Fruit fly (Drosophila melanogaster) whole organism, adult: ENCODE results near the gene CG12531.

Experiments used
- CG11617 ChIP-seq: fragments of 200-800 bp; sonication (Bioruptor generic); optimal IDR thresholded peaks from 2 replicates; lab custom pipeline; 2017; ENCODE audit warnings: mild to moderate bottlenecking, missing biosample characterization, missing genetic modification reagents, missing genetic modification characterization
- CG12768 ChIP-seq: fragments of 200-800 bp; sonication (Bioruptor generic); optimal IDR thresholded peaks from 2 replicates; lab custom pipeline; 2017; ENCODE audit warnings: missing biosample characterization, missing genetic modification characterization, mild to moderate bottlenecking, moderate library complexity, missing genetic modification reagents
- CG14711 ChIP-seq: fragments of 200-800 bp; sonication (Bioruptor generic); optimal IDR thresholded peaks from 2 replicates; lab custom pipeline; 2018; ENCODE audit warnings: missing biosample characterization, mild to moderate bottlenecking, missing genetic modification characterization, moderate library complexity
- CG1620 ChIP-seq: fragments of 200-800 bp; sonication (Bioruptor generic); optimal IDR thresholded peaks from 2 replicates; lab custom pipeline; 2016; ENCODE audit warnings: missing biosample characterization, missing genetic modification characterization
- CG33017 ChIP-seq: fragments of 200-800 bp; sonication (Bioruptor generic); optimal IDR thresholded peaks from 2 replicates; lab custom pipeline; 2018; ENCODE audit warnings: missing biosample characterization, mild to moderate bottlenecking, missing genetic modification characterization, moderate library complexity
- CG5204 ChIP-seq: fragments of 200-800 bp; sonication (Bioruptor generic); optimal IDR thresholded peaks from 2 replicates; lab custom pipeline; 2016; ENCODE audit warnings: missing biosample characterization, missing genetic modification characterization
- CG7045 ChIP-seq: fragments of 200-800 bp; sonication (Bioruptor generic); optimal IDR thresholded peaks from 2 replicates; lab custom pipeline; 2017; ENCODE audit warnings: missing biosample characterization, mild to moderate bottlenecking, missing genetic modification characterization
- CG7101 ChIP-seq: fragments of 200-800 bp; sonication (Bioruptor generic); optimal IDR thresholded peaks from 2 replicates; lab custom pipeline; 2018; ENCODE audit warnings: missing biosample characterization, mild to moderate bottlenecking, missing genetic modification characterization, moderate library complexity
- Clk ChIP-seq: fragments of 200-800 bp; sonication (Bioruptor generic); optimal IDR thresholded peaks from 2 replicates; lab custom pipeline; 2017; ENCODE audit warnings: missing biosample characterization, missing genetic modification characterization
- Crg-1 ChIP-seq: fragments of 200-800 bp; sonication (Bioruptor generic); optimal IDR thresholded peaks from 2 replicates; lab custom pipeline; 2016; ENCODE audit warnings: missing biosample characterization, missing genetic modification characterization
- Hr96 ChIP-seq: fragments of 200-800 bp; sonication (Bioruptor generic); optimal IDR thresholded peaks from 2 replicates; lab custom pipeline; 2016; ENCODE audit warnings: missing biosample characterization, missing genetic modification characterization
- Mnt ChIP-seq: fragments of 200-800 bp; sonication (Bioruptor generic); optimal IDR thresholded peaks from 2 replicates; lab custom pipeline; 2016; ENCODE audit warnings: missing biosample characterization, mild to moderate bottlenecking, missing genetic modification characterization
- bab1 ChIP-seq: fragments of 200-800 bp; sonication (Bioruptor generic); optimal IDR thresholded peaks from 3 replicates; lab custom pipeline; 2019; ENCODE audit warnings: missing biosample characterization, mild to moderate bottlenecking, missing genetic modification characterization, moderate library complexity
- cic ChIP-seq: fragments of 200-800 bp; sonication (Bioruptor generic); optimal IDR thresholded peaks from 2 replicates; lab custom pipeline; 2017; ENCODE audit warnings: missing biosample characterization, mild to moderate bottlenecking, missing genetic modification characterization, moderate library complexity
- cnc ChIP-seq, 2 experiments: fragments of >200 bp; optimal IDR thresholded peaks; 2 replicates each; lab custom pipeline; 2017
- kay ChIP-seq: fragments of 200-800 bp; sonication (Bioruptor generic); peaks from one replicate; lab custom pipeline; 2016; ENCODE audit warnings: missing biosample characterization, missing genetic modification characterization, borderline replicate concordance
- ovo ChIP-seq: fragments of 200-800 bp; sonication (Bioruptor generic); optimal IDR thresholded peaks from 2 replicates; lab custom pipeline; 2016; ENCODE audit warnings: missing biosample characterization, missing genetic modification characterization
- pad ChIP-seq: fragments of 200-800 bp; sonication (Bioruptor generic); optimal IDR thresholded peaks from 3 replicates; lab custom pipeline; 2017; ENCODE audit warnings: missing biosample characterization, missing genetic modification characterization, mild to moderate bottlenecking, moderate library complexity, missing genetic modification reagents
- tj ChIP-seq: fragments of 200-800 bp; sonication (Bioruptor generic); optimal IDR thresholded peaks from 3 replicates; lab custom pipeline; 2017; ENCODE audit warnings: missing biosample characterization, mild to moderate bottlenecking, missing genetic modification characterization, moderate library complexity
- toe ChIP-seq: fragments of 200-800 bp; sonication (Bioruptor generic); optimal IDR thresholded peaks from 2 replicates; lab custom pipeline; 2016; ENCODE audit warnings: missing biosample characterization, missing genetic modification characterization

The CG12531 gene

dm6 chrX:19773734-19774702, 55.3 kb downstream of the CG12531 start:
- TF ChIP-seq CG7045 (GFP tag; lab: Kevin White, UChicago): no peak
- TF ChIP-seq CG11617: no peak
- no peak for TF ChIP-seq Clk
- no peak for TF ChIP-seq Hr96
- no peak for TF ChIP-seq CG12768 (GFP tag; lab: Kevin White, UChicago)
- TF ChIP-seq Crg-1 (GFP tag; lab: Kevin White, UChicago): no peak
- no peak for TF ChIP-seq bab1
- TF ChIP-seq CG14711 (tag; lab: Kevin White, UChicago): no peak
- TF ChIP-seq Mnt (GFP tag; lab: Kevin White, UChicago): no peak
- TF ChIP-seq CG33017 (tag; lab: Kevin White, UChicago): no peak
- no peak for TF ChIP-seq CG5204 (GFP tag; lab: Kevin White, UChicago)
- TF ChIP-seq kay (GFP tag; lab: Kevin White, UChicago): no peak
- TF ChIP-seq CG1620: no peak
- TF ChIP-seq cic (GFP tag; lab: Kevin White, UChicago): no peak
- no peak for TF ChIP-seq toe (GFP tag; lab: Kevin White, UChicago)
- TF ChIP-seq CG7101: no peak
- TF ChIP-seq pad (GFP tag; lab: Kevin White, UChicago): no peak
- TF ChIP-seq ovo (GFP tag; lab: Kevin White, UChicago): no peak
- TF ChIP-seq cnc (optimal IDR thresholded peaks at IDR 0.05; lab: Kevin White, UChicago): no peak
- no peak for TF ChIP-seq tj (GFP tag; lab: Kevin White, UChicago)

- TF ChIP-seq CG11617 (no peak), bab1 (no peak), pad (GFP tag; lab: Kevin White, UChicago) (no peak), cnc (optimal IDR thresholded peaks at IDR 0.05; lab: Kevin White, UChicago) (no peak), Crg-1 (GFP tag; lab: Kevin White, UChicago) (no peak), Hr96 (no peak), Clk (no peak), toe (GFP tag; lab: Kevin White, UChicago) (no peak), CG5204 (GFP tag; lab: Kevin White, UChicago) (no peak), tj (GFP tag; lab: Kevin White, UChicago) (no peak), CG33017 (tag; lab: Kevin White, UChicago) (no peak), kay (GFP tag; lab: Kevin White, UChicago) (no peak), CG7101 (no peak), cic (GFP tag; lab: Kevin White, UChicago) (no peak), CG14711 (tag; lab: Kevin White, UChicago) (no peak), CG12768 (GFP tag; lab: Kevin White, UChicago) (no peak), CG7045 (GFP tag; lab: Kevin White, UChicago) (no peak), Mnt (GFP tag; lab: Kevin White, UChicago) (no peak), CG1620 (no peak), ovo (GFP tag; lab: Kevin White, UChicago) (no peak)
Measured at dm6 chrX:19775055-19775645, 56.4 kb downstream of the CG12531 start.
